Fruit fly (Drosophila melanogaster) whole organism, embryonic: ENCODE measurements around the gene fred.

Source experiments
- Abd-B ChIP-seq: fragments of 200-800 bp; sonication (Bioruptor generic); optimal IDR thresholded peaks from 2 replicates; lab custom pipeline; 2018; ENCODE audit warnings: missing biosample characterization, mild to moderate bottlenecking, missing genetic modification characterization, moderate library complexity
- Asciz ChIP-seq: fragments of 200-800 bp; sonication (Bioruptor generic); optimal IDR thresholded peaks from 2 replicates; lab custom pipeline; 2017; ENCODE audit warnings: missing biosample characterization, mild to moderate bottlenecking, missing genetic modification characterization, missing genetic modification reagents
- Atf-2 ChIP-seq: fragments of 200-800 bp; sonication (Bioruptor generic); optimal IDR thresholded peaks from 2 replicates; lab custom pipeline; 2016; ENCODE audit warnings: missing biosample characterization, missing genetic modification characterization
- B-H2 ChIP-seq: fragments of 200-800 bp; sonication (Bioruptor generic); optimal IDR thresholded peaks from 2 replicates; lab custom pipeline; 2018; ENCODE audit warnings: missing biosample characterization, mild to moderate bottlenecking, missing genetic modification characterization
- CG10321 ChIP-seq: fragments of 200-800 bp; sonication (Bioruptor generic); IDR thresholded peaks from 2 replicates; pipeline ENCODE4 v1.3.6; 2022; ENCODE audit warnings: missing biosample characterization, missing genetic modification characterization
- CG11456 ChIP-seq: fragments of 200-800 bp; sonication (Bioruptor generic); IDR thresholded peaks from 3 replicates; pipeline ENCODE4 v1.3.6; 2022; ENCODE audit warnings: missing biosample characterization, missing genetic modification characterization
- CG11504 ChIP-seq: fragments of 200-800 bp; sonication (Bioruptor generic); optimal IDR thresholded peaks from 3 replicates; lab custom pipeline; 2019; ENCODE audit warnings: missing biosample characterization, mild to moderate bottlenecking, missing genetic modification characterization, moderate library complexity
- CG14014 ChIP-seq: fragments of 200-800 bp; sonication (Bioruptor generic); IDR thresholded peaks from 2 replicates; pipeline ENCODE4 v1.3.6; 2022; ENCODE audit warnings: missing biosample characterization, missing genetic modification characterization
- CG14710 ChIP-seq: fragments of 200-800 bp; sonication (Bioruptor generic); optimal IDR thresholded peaks from 3 replicates; lab custom pipeline; 2019; ENCODE audit warnings: missing biosample characterization, mild to moderate bottlenecking, missing genetic modification characterization, moderate library complexity
- CG14860 ChIP-seq: fragments of 200-800 bp; sonication (Bioruptor generic); IDR thresholded peaks from 3 replicates; pipeline ENCODE4 v1.3.6; 2022; ENCODE audit warnings: missing biosample characterization, missing genetic modification characterization; ENCODE audit not compliant: partially characterized antibody
- CG15479 ChIP-seq: fragments of 200-800 bp; sonication (Bioruptor generic); optimal IDR thresholded peaks from 3 replicates; lab custom pipeline; 2019; ENCODE audit warnings: missing biosample characterization, mild to moderate bottlenecking, missing genetic modification characterization, moderate library complexity
- CG15514 ChIP-seq: fragments of 200-800 bp; sonication (Bioruptor generic); optimal IDR thresholded peaks from 3 replicates; lab custom pipeline; 2017; ENCODE audit warnings: missing biosample characterization, missing genetic modification characterization, mild to moderate bottlenecking, moderate library complexity, missing genetic modification reagents
- CG17328 ChIP-seq: fragments of 200-800 bp; sonication (Bioruptor generic); IDR thresholded peaks from 2 replicates; pipeline ENCODE4 v1.3.6; 2022; ENCODE audit warnings: missing biosample characterization, missing genetic modification characterization
- CG18262 ChIP-seq: fragments of 200-800 bp; optimal IDR thresholded peaks from 3 replicates; lab custom pipeline; 2019; ENCODE audit warnings: missing biosample characterization, mild to moderate bottlenecking, missing genetic modification characterization, moderate library complexity
- CG2199 ChIP-seq: fragments of 200-800 bp; sonication (Bioruptor generic); IDR thresholded peaks from 3 replicates; pipeline ENCODE4 v1.3.6; 2022; ENCODE audit warnings: missing biosample characterization, missing genetic modification characterization
- CG2875 ChIP-seq: fragments of 200-800 bp; sonication (Bioruptor generic); optimal IDR thresholded peaks from 2 replicates; lab custom pipeline; 2017; ENCODE audit warnings: missing biosample characterization, mild to moderate bottlenecking, missing genetic modification characterization, missing genetic modification reagents
- CG2889 ChIP-seq: fragments of 200-800 bp; sonication (Bioruptor generic); IDR thresholded peaks from 3 replicates; pipeline ENCODE4 v1.3.6; 2022; ENCODE audit warnings: missing biosample characterization, missing genetic modification characterization
- CG43689 ChIP-seq: fragments of 200-800 bp; sonication (Bioruptor generic); IDR thresholded peaks from 2 replicates; pipeline ENCODE4 v1.3.6; 2022; ENCODE audit warnings: missing biosample characterization, missing genetic modification characterization
- CG6765 ChIP-seq: fragments of 200-800 bp; sonication (Bioruptor generic); optimal IDR thresholded peaks from 3 replicates; lab custom pipeline; 2017; ENCODE audit warnings: missing biosample characterization, mild to moderate bottlenecking, missing genetic modification characterization
- CG7839 ChIP-seq: fragments of 200-800 bp; sonication (Bioruptor generic); optimal IDR thresholded peaks from 3 replicates; lab custom pipeline; 2018; ENCODE audit warnings: missing biosample characterization, mild to moderate bottlenecking, missing genetic modification characterization, moderate library complexity
- CoRest ChIP-seq: fragments of 200-800 bp; sonication (Bioruptor generic); optimal IDR thresholded peaks from 3 replicates; lab custom pipeline; 2018; ENCODE audit warnings: missing biosample characterization, mild to moderate bottlenecking, missing genetic modification characterization, moderate library complexity
- D ChIP-seq, 2 experiments: fragments of 200-800 bp in 1 of 2; fragments of >200 bp in 1 of 2; sonication (Bioruptor generic) in 1 of 2; optimal IDR thresholded peaks; 2 replicates in 1 of 2; 3 replicates in 1 of 2; lab custom pipeline; 2017; ENCODE audit warnings: mild to moderate bottlenecking in 1 of 2, missing biosample characterization in 1 of 2, missing genetic modification characterization in 1 of 2, missing genetic modification reagents in 1 of 2
- Dbx ChIP-seq: fragments of 200-800 bp; sonication (Bioruptor generic); IDR thresholded peaks from 3 replicates; pipeline ENCODE4 v1.3.6; 2022; ENCODE audit warnings: missing biosample characterization, missing genetic modification characterization
- Deaf1 ChIP-seq: fragments of 200-800 bp; optimal IDR thresholded peaks from 3 replicates; lab custom pipeline; 2019; ENCODE audit warnings: missing biosample characterization, mild to moderate bottlenecking, missing genetic modification characterization, moderate library complexity
- Dek ChIP-seq: fragments of 200-800 bp; sonication (Bioruptor generic); optimal IDR thresholded peaks from 3 replicates; lab custom pipeline; 2019; ENCODE audit warnings: missing biosample characterization, mild to moderate bottlenecking, missing genetic modification characterization, moderate library complexity
- ERR ChIP-seq: fragments of 200-800 bp; sonication (Bioruptor generic); optimal IDR thresholded peaks from 2 replicates; lab custom pipeline; 2016; ENCODE audit warnings: missing biosample characterization, missing genetic modification characterization
- HHEX ChIP-seq: fragments of 200-800 bp; sonication (Bioruptor generic); optimal IDR thresholded peaks from 3 replicates; lab custom pipeline; 2017; ENCODE audit warnings: missing biosample characterization, mild to moderate bottlenecking, missing genetic modification characterization, missing genetic modification reagents
- HmgZ ChIP-seq: fragments of 200-800 bp; sonication (Bioruptor generic); optimal IDR thresholded peaks from 2 replicates; lab custom pipeline; 2018; ENCODE audit warnings: missing biosample characterization, mild to moderate bottlenecking, missing genetic modification characterization
- Hr39 ChIP-seq: fragments of >200 bp; optimal IDR thresholded peaks from 2 replicates; lab custom pipeline; 2017
- NC2β ChIP-seq: fragments of 200-800 bp; sonication (Bioruptor generic); optimal IDR thresholded peaks from 2 replicates; lab custom pipeline; 2016; ENCODE audit warnings: missing biosample characterization, missing genetic modification characterization
- Oaz ChIP-seq: fragments of 200-800 bp; sonication (Bioruptor generic); IDR thresholded peaks from 2 replicates; pipeline ENCODE4 v1.3.6; 2022; ENCODE audit warnings: missing biosample characterization, missing genetic modification characterization
- Oli ChIP-seq: fragments of 200-800 bp; sonication (Bioruptor generic); optimal IDR thresholded peaks from 2 replicates; lab custom pipeline; 2018; ENCODE audit warnings: missing biosample characterization, mild to moderate bottlenecking, missing genetic modification characterization, moderate library complexity
- Pdp1 ChIP-seq, 2 experiments: fragments of 200-800 bp; sonication (Bioruptor generic); optimal IDR thresholded peaks; 3 replicates each; lab custom pipeline; 2016; ENCODE audit warnings: missing biosample characterization in 2 of 2, missing genetic modification characterization in 2 of 2, mild to moderate bottlenecking in 1 of 2, moderate library complexity in 1 of 2
- Sox102F ChIP-seq: fragments of 200-800 bp; sonication (Bioruptor generic); optimal IDR thresholded peaks from 2 replicates; lab custom pipeline; 2018; ENCODE audit warnings: missing biosample characterization, mild to moderate bottlenecking, missing genetic modification characterization, moderate library complexity
- ab ChIP-seq: fragments of 200-800 bp; sonication (Bioruptor generic); optimal IDR thresholded peaks from 2 replicates; lab custom pipeline; 2016; ENCODE audit warnings: missing biosample characterization, missing genetic modification characterization
- bowl ChIP-seq: fragments of 200-800 bp; sonication (Bioruptor generic); IDR thresholded peaks from 2 replicates; pipeline ENCODE4 v1.3.6; 2022; ENCODE audit warnings: missing biosample characterization, missing genetic modification characterization
- chm ChIP-seq: fragments of 200-800 bp; sonication (Bioruptor generic); IDR thresholded peaks from 2 replicates; pipeline ENCODE4 v1.3.6; 2022; ENCODE audit warnings: missing biosample characterization, missing genetic modification characterization
- ci ChIP-seq: fragments of 200-800 bp; sonication (Bioruptor generic); IDR thresholded peaks from 3 replicates; pipeline ENCODE4 v1.3.6; 2022; ENCODE audit warnings: missing biosample characterization, missing genetic modification characterization
- dpn ChIP-seq, 2 experiments: fragments of 200-800 bp; sonication (Bioruptor generic); optimal IDR thresholded peaks; 3 replicates each; lab custom pipeline; 2016; ENCODE audit warnings: missing biosample characterization in 2 of 2, missing genetic modification characterization in 2 of 2
- ewg ChIP-seq: fragments of 200-800 bp; sonication (Bioruptor generic); optimal IDR thresholded peaks from 3 replicates; lab custom pipeline; 2017; ENCODE audit warnings: mild to moderate bottlenecking, missing biosample characterization, missing genetic modification reagents, missing genetic modification characterization
- hth ChIP-seq: fragments of >200 bp; optimal IDR thresholded peaks from 2 replicates; lab custom pipeline; 2017; ENCODE audit warnings: inconsistent platforms
- kah ChIP-seq: fragments of 200-800 bp; sonication (Bioruptor generic); optimal IDR thresholded peaks from 2 replicates; lab custom pipeline; 2018; ENCODE audit warnings: missing biosample characterization, mild to moderate bottlenecking, missing genetic modification characterization
- kni ChIP-seq: fragments of 200-800 bp; sonication (Bioruptor generic); optimal IDR thresholded peaks from 3 replicates; lab custom pipeline; 2017; ENCODE audit warnings: mild to moderate bottlenecking, missing biosample characterization, missing genetic modification reagents, missing genetic modification characterization
- nmo ChIP-seq: fragments of 200-800 bp; sonication (Bioruptor generic); optimal IDR thresholded peaks from 2 replicates; lab custom pipeline; 2018; ENCODE audit warnings: missing biosample characterization, mild to moderate bottlenecking, missing genetic modification characterization, moderate library complexity
- peb ChIP-seq: fragments of 200-800 bp; sonication (Bioruptor generic); IDR thresholded peaks from 2 replicates; pipeline ENCODE4 v1.3.6; 2022; ENCODE audit warnings: missing biosample characterization, missing genetic modification characterization
- sens-2 ChIP-seq: fragments of 200-800 bp; sonication (Bioruptor generic); IDR thresholded peaks from 2 replicates; pipeline ENCODE4 v1.3.6; 2022; ENCODE audit warnings: missing biosample characterization, missing genetic modification characterization
- sisA ChIP-seq: fragments of 200-800 bp; sonication (Bioruptor generic); IDR thresholded peaks from 2 replicates; pipeline ENCODE4 v1.3.6; 2022; ENCODE audit warnings: missing biosample characterization, missing genetic modification characterization
- slbo ChIP-seq: fragments of 200-800 bp; sonication (Bioruptor generic); IDR thresholded peaks from 2 replicates; pipeline ENCODE4 v1.3.6; 2022; ENCODE audit warnings: missing biosample characterization, missing genetic modification characterization
- sr ChIP-seq: fragments of 200-800 bp; sonication (Bioruptor generic); IDR thresholded peaks from 3 replicates; pipeline ENCODE4 v1.3.6; 2022; ENCODE audit warnings: missing biosample characterization, missing genetic modification characterization
- trem ChIP-seq: fragments of 200-800 bp; optimal IDR thresholded peaks from 3 replicates; lab custom pipeline; 2019; ENCODE audit warnings: missing biosample characterization, mild to moderate bottlenecking, missing genetic modification characterization, moderate library complexity

fred gene

DNA sequence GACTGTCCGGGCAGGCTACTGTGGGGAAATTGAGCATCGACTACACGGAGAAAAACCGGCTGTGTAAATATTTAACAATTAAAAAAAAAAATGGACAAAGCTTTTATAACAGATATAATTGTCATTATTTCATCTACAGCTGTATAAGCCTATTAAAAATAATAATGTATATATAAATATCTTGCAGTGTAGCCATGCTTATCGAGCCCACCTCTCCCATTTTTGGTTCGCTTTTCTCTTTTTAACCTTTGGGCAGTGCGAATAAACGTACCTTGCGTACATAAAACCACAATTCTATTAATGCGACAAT is 94.7 kb downstream of the fred start (continued):
- TF ChIP-seq slbo (GFP tag; lab: Robert Waterston, UW): peak; percentile 85
- TF ChIP-seq sisA (GFP tag; lab: Robert Waterston, UW): peak; percentile 77
- TF ChIP-seq CG11456 (GFP tag; lab: Robert Waterston, UW): peak; percentile 80
- peak; percentile 52; the same call in 1 of the 2 replicates for TF ChIP-seq sens-2 (GFP tag; lab: Robert Waterston, UW)
- no peak for TF ChIP-seq CG14860 (GFP tag; lab: Robert Waterston, UW)
- no peak for TF ChIP-seq CG2875 (GFP tag; lab: Kevin White, UChicago)
- peak; percentile 65 for TF ChIP-seq CoRest (tag; lab: Kevin White, UChicago)
- peak; percentile 34 for TF ChIP-seq Asciz (GFP tag; lab: Kevin White, UChicago)
- 0 out of 2 replicates have a peak, but pooled peaks have one; percentile 26 for TF ChIP-seq CG43689 (GFP tag; lab: Robert Waterston, UW)
- TF ChIP-seq Oaz: peak; percentile 66
- peak; percentile 72 for TF ChIP-seq HHEX (GFP tag; lab: Kevin White, UChicago)
- no peak for TF ChIP-seq ERR
- TF ChIP-seq CG10321 (GFP tag; lab: Robert Waterston, UW): peak; percentile 34; the same call in 1 of the 2 replicates
- TF ChIP-seq ewg (GFP tag; lab: Kevin White, UChicago): peak; percentile 25
- no peak for TF ChIP-seq hth (lab: Kevin White, UChicago)
- TF ChIP-seq CG2199 (GFP tag; lab: Robert Waterston, UW): no peak
- no peak; the same call in none of the 3 replicates for TF ChIP-seq CG2889 (GFP tag; lab: Robert Waterston, UW)
- TF ChIP-seq ab: no peak
- 0 out of 2 replicates have a peak, but pooled peaks have one; percentile 41 for TF ChIP-seq bowl (GFP tag; lab: Robert Waterston, UW)
- TF ChIP-seq Dbx (GFP tag; lab: Robert Waterston, UW): no peak; the same call in 2 of the 3 replicates
- TF ChIP-seq Dek: peak; percentile 56
- peak; percentile 63 for TF ChIP-seq Oli
- no peak for TF ChIP-seq sr (GFP tag; lab: Robert Waterston, UW)
- TF ChIP-seq Hr39 (lab: Kevin White, UChicago): no peak
- TF ChIP-seq CG6765 (GFP tag; lab: Kevin White, UChicago): peak; percentile 17
- TF ChIP-seq D (optimal IDR thresholded peaks at IDR 0.05; lab: Kevin White, UChicago): no peak
- TF ChIP-seq D (GFP tag; optimal IDR thresholded peaks at IDR 0.05; lab: Kevin White, UChicago): no peak
- TF ChIP-seq HmgZ: peak; percentile 44
- TF ChIP-seq CG15514 (GFP tag; lab: Kevin White, UChicago): peak; percentile 43
- peak; percentile 50 to 59 for TF ChIP-seq dpn (GFP tag; optimal IDR thresholded peaks at IDR 0.05; lab: Kevin White, UChicago)
- peak; percentile 73 for TF ChIP-seq B-H2
- TF ChIP-seq CG14710 (tag; lab: Kevin White, UChicago): no peak
- no peak for TF ChIP-seq chm
- no peak for TF ChIP-seq NC2β
- TF ChIP-seq CG15479 (GFP tag; lab: Kevin White, UChicago): no peak
- TF ChIP-seq kah (GFP tag; lab: Kevin White, UChicago): peak; percentile 6
- no peak for TF ChIP-seq kni (GFP tag; lab: Kevin White, UChicago)
- TF ChIP-seq, all 482 proteins: peak for 227

DNA sequence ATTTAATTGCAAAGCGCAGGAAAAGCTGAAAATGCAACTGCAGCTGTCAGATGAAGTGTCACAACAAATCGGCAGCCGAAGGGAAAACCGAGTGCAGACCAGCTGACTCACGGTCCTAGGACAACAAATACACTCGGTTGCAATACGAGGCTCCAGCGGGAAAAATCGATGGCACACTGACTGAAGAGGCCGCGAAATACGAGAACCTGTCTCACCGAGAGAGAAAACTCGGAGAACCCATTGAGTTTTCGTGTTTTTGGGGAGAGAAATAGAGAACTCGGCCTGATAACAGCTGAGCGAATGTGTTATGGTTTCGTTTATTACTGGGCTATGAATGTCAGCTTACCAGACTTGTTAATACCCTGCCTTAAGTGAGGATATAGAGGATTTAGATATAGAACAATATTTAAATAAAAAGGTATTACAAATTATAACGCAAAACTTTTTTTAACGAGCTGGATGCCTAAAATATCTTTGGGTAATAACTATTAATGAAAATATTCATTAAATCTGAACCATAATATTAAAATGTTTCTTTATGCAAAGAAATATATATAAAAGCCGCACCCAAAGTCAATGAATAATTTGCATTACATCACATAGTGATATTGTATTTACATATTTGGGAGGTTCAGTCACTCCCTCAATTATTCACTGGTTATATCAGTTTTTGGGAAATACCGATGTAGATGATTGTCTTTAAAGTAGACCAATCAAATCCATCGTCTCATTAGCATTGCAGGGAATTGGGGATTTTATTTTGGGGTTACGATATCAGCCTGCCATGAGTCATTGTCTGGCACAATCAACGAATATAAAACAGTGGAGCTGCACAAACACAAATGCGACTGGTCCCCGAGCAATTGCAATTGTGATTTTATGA is 95.3 kb downstream of the fred start:
- peak in 1 of 2 experiments; percentile 13 for TF ChIP-seq Pdp1 (GFP tag; optimal IDR thresholded peaks at IDR 0.05; lab: Kevin White, UChicago)
- TF ChIP-seq nmo (GFP tag; lab: Kevin White, UChicago): peak; percentile 31
- TF ChIP-seq Deaf1 (tag; lab: Kevin White, UChicago): peak; percentile 92
- TF ChIP-seq CG14014: no peak
- no peak for TF ChIP-seq trem (tag; lab: Kevin White, UChicago)
- TF ChIP-seq CG18262 (tag; lab: Kevin White, UChicago): peak; percentile 25
- TF ChIP-seq Sox102F (GFP tag; lab: Kevin White, UChicago): peak; percentile 2
- TF ChIP-seq Atf-2: no peak
- peak; percentile 35 for TF ChIP-seq Abd-B (GFP tag; lab: Kevin White, UChicago)
- no peak for TF ChIP-seq peb
- no peak for TF ChIP-seq CG17328 (GFP tag; lab: Robert Waterston, UW)
- TF ChIP-seq ci (GFP tag; lab: Robert Waterston, UW): peak; percentile 45; the same call in 1 of the 3 replicates
- TF ChIP-seq CG7839: peak; percentile 35
- TF ChIP-seq CG11504 (tag; lab: Kevin White, UChicago): peak; percentile 38
